Fruit fly (Drosophila melanogaster) whole organism, embryonic: ENCODE data around the gene ss.
A peak's percentile ranks its signal among the peaks of the same experiment; 100 is the strongest.

Source experiments
- CG1024 ChIP-seq: fragments of 200-800 bp; sonication (Bioruptor generic); IDR thresholded peaks from 2 replicates; pipeline ENCODE4 v1.3.6; 2022; ENCODE audit warnings: missing biosample characterization, missing genetic modification characterization
- CG11247 ChIP-seq: fragments of 200-800 bp; sonication (Bioruptor generic); IDR thresholded peaks from 2 replicates; pipeline ENCODE4 v1.3.6; 2022; ENCODE audit warnings: missing biosample characterization, missing genetic modification characterization
- CG1233 ChIP-seq: fragments of 200-800 bp; sonication (Bioruptor generic); optimal IDR thresholded peaks from 4 replicates; lab custom pipeline; 2018; ENCODE audit warnings: missing biosample characterization, mild to moderate bottlenecking, missing genetic modification characterization
- CG15601 ChIP-seq: fragments of 200-800 bp; sonication (Bioruptor generic); optimal IDR thresholded peaks from 3 replicates; lab custom pipeline; 2019; ENCODE audit warnings: missing biosample characterization, mild to moderate bottlenecking, missing genetic modification characterization, moderate library complexity
- CG1602 ChIP-seq: fragments of 200-800 bp; sonication (Bioruptor generic); optimal IDR thresholded peaks from 3 replicates; lab custom pipeline; 2016; ENCODE audit warnings: missing biosample characterization, missing genetic modification characterization
- CG16863 ChIP-seq: fragments of 200-800 bp; sonication (Bioruptor generic); optimal IDR thresholded peaks from 3 replicates; lab custom pipeline; 2016; ENCODE audit warnings: missing biosample characterization, missing genetic modification characterization
- CG2129 ChIP-seq: fragments of 200-800 bp; sonication (Bioruptor generic); IDR thresholded peaks from 2 replicates; pipeline ENCODE4 v1.3.6; 2022; ENCODE audit warnings: missing biosample characterization, missing genetic modification characterization; ENCODE audit not compliant: partially characterized antibody
- CG2875 ChIP-seq: fragments of 200-800 bp; sonication (Bioruptor generic); optimal IDR thresholded peaks from 2 replicates; lab custom pipeline; 2017; ENCODE audit warnings: missing biosample characterization, mild to moderate bottlenecking, missing genetic modification characterization, missing genetic modification reagents
- CG31388 ChIP-seq: fragments of 200-800 bp; sonication (Bioruptor generic); optimal IDR thresholded peaks from 2 replicates; lab custom pipeline; 2016; ENCODE audit warnings: missing biosample characterization, missing genetic modification characterization
- CG4360 ChIP-seq: fragments of 200-800 bp; sonication (Bioruptor generic); IDR thresholded peaks from 2 replicates; pipeline ENCODE4 v1.3.6; 2022; ENCODE audit warnings: missing biosample characterization, missing genetic modification characterization
- CG6272 ChIP-seq: fragments of 200-800 bp; sonication (Bioruptor generic); IDR thresholded peaks from 2 replicates; pipeline ENCODE4 v1.3.6; 2022; ENCODE audit warnings: missing biosample characterization, missing genetic modification characterization
- CG7786 ChIP-seq: fragments of 200-800 bp; sonication (Bioruptor generic); optimal IDR thresholded peaks from 2 replicates; lab custom pipeline; 2016; ENCODE audit warnings: missing biosample characterization, missing genetic modification characterization
- CG7963 ChIP-seq: fragments of 200-800 bp; sonication (Bioruptor generic); IDR thresholded peaks from 3 replicates; pipeline ENCODE4 v1.3.6; 2022; ENCODE audit warnings: missing biosample characterization, missing genetic modification characterization; ENCODE audit not compliant: partially characterized antibody
- CG8765 ChIP-seq: fragments of 200-800 bp; sonication (Bioruptor generic); IDR thresholded peaks from 2 replicates; pipeline ENCODE4 v1.3.6; 2022; ENCODE audit warnings: missing biosample characterization, missing genetic modification characterization
- CG8944 ChIP-seq: fragments of 200-800 bp; sonication (Bioruptor generic); optimal IDR thresholded peaks from 3 replicates; lab custom pipeline; 2016; ENCODE audit warnings: missing biosample characterization, missing genetic modification characterization
- CHES-1-like ChIP-seq: fragments of 200-800 bp; sonication (Bioruptor generic); optimal IDR thresholded peaks from 2 replicates; lab custom pipeline; 2016; ENCODE audit warnings: missing biosample characterization, missing genetic modification characterization
- Dfd ChIP-seq, 2 experiments: fragments of >200 bp; optimal IDR thresholded peaks; 2 replicates each; lab custom pipeline; 2017; ENCODE audit warnings: missing biosample characterization in 2 of 2, missing genetic modification characterization in 2 of 2
- E2f2 ChIP-seq: fragments of 200-800 bp; sonication (Bioruptor generic); IDR thresholded peaks from 2 replicates; pipeline ENCODE4 v1.3.6; 2022; ENCODE audit warnings: missing biosample characterization, missing genetic modification characterization
- H2.0 ChIP-seq: fragments of 200-800 bp; sonication (Bioruptor generic); IDR thresholded peaks from 2 replicates; pipeline ENCODE4 v1.3.6; 2022; ENCODE audit warnings: missing biosample characterization, missing genetic modification characterization
- Hmr ChIP-seq: fragments of 200-800 bp; sonication (Bioruptor generic); optimal IDR thresholded peaks from 3 replicates; lab custom pipeline; 2017; ENCODE audit warnings: mild to moderate bottlenecking, missing biosample characterization, missing genetic modification reagents, missing genetic modification characterization
- Kr ChIP-seq: fragments of 200-800 bp; sonication (Bioruptor generic); optimal IDR thresholded peaks from 2 replicates; lab custom pipeline; 2017; ENCODE audit warnings: missing biosample characterization, mild to moderate bottlenecking, missing genetic modification characterization
- Lpt ChIP-seq: fragments of >200 bp; optimal IDR thresholded peaks from 2 replicates; lab custom pipeline; 2018; ENCODE audit warnings: missing biosample characterization, missing genetic modification characterization
- Nf-YB ChIP-seq: fragments of 200-800 bp; sonication (Bioruptor generic); optimal IDR thresholded peaks from 3 replicates; lab custom pipeline; 2019; ENCODE audit warnings: missing biosample characterization, mild to moderate bottlenecking, missing genetic modification characterization, moderate library complexity
- Ptx1 ChIP-seq: fragments of 200-800 bp; sonication (Bioruptor generic); IDR thresholded peaks from 2 replicates; pipeline ENCODE4 v1.3.6; 2022; ENCODE audit warnings: missing biosample characterization, missing genetic modification characterization
- Sox102F ChIP-seq: fragments of 200-800 bp; sonication (Bioruptor generic); optimal IDR thresholded peaks from 2 replicates; lab custom pipeline; 2018; ENCODE audit warnings: missing biosample characterization, mild to moderate bottlenecking, missing genetic modification characterization, moderate library complexity
- Vsx1 ChIP-seq: fragments of 200-800 bp; sonication (Bioruptor generic); optimal IDR thresholded peaks from 2 replicates; lab custom pipeline; 2017; ENCODE audit warnings: missing biosample characterization, mild to moderate bottlenecking, missing genetic modification characterization, missing genetic modification reagents
- amos ChIP-seq: fragments of 200-800 bp; sonication (Bioruptor generic); IDR thresholded peaks from 2 replicates; pipeline ENCODE4 v1.3.6; 2022; ENCODE audit warnings: missing biosample characterization, missing genetic modification characterization; ENCODE audit not compliant: partially characterized antibody
- bcd ChIP-seq: fragments of 200-800 bp; sonication (Bioruptor generic); optimal IDR thresholded peaks from 2 replicates; lab custom pipeline; 2017; ENCODE audit warnings: missing biosample characterization, mild to moderate bottlenecking, missing genetic modification characterization
- cg ChIP-seq: fragments of 200-800 bp; sonication (Bioruptor generic); optimal IDR thresholded peaks from 3 replicates; lab custom pipeline; 2019; ENCODE audit warnings: missing biosample characterization, mild to moderate bottlenecking, missing genetic modification characterization, moderate library complexity
- chif ChIP-seq, 2 experiments: fragments of 200-800 bp; sonication (Bioruptor generic); optimal IDR thresholded peaks; 3 replicates each; lab custom pipeline; 2016; ENCODE audit warnings: missing biosample characterization in 2 of 2, missing genetic modification characterization in 2 of 2
- chn ChIP-seq: fragments of 200-800 bp; sonication (Bioruptor generic); optimal IDR thresholded peaks from 2 replicates; lab custom pipeline; 2016; ENCODE audit warnings: missing biosample characterization, missing genetic modification characterization
- crc ChIP-seq: fragments of 200-800 bp; sonication (Bioruptor generic); optimal IDR thresholded peaks from 2 replicates; lab custom pipeline; 2016; ENCODE audit warnings: missing biosample characterization, missing genetic modification characterization
- dan ChIP-seq: fragments of 200-800 bp; sonication (Bioruptor generic); IDR thresholded peaks from 2 replicates; pipeline ENCODE4 v1.3.6; 2022; ENCODE audit warnings: missing biosample characterization, missing genetic modification characterization
- dati ChIP-seq: fragments of 200-800 bp; sonication (Bioruptor generic); IDR thresholded peaks from 2 replicates; pipeline ENCODE4 v1.3.6; 2022; ENCODE audit warnings: missing biosample characterization, missing genetic modification characterization
- dmrt11E ChIP-seq: fragments of 200-800 bp; sonication (Bioruptor generic); optimal IDR thresholded peaks from 3 replicates; lab custom pipeline; 2018; ENCODE audit warnings: missing biosample characterization, mild to moderate bottlenecking, missing genetic modification characterization, moderate library complexity
- exex ChIP-seq: fragments of 200-800 bp; sonication (Bioruptor generic); optimal IDR thresholded peaks from 4 replicates; lab custom pipeline; 2018; ENCODE audit warnings: missing biosample characterization, mild to moderate bottlenecking, missing genetic modification characterization, moderate library complexity
- eyg ChIP-seq: fragments of 200-800 bp; sonication (Bioruptor generic); optimal IDR thresholded peaks from 3 replicates; lab custom pipeline; 2016; ENCODE audit warnings: missing biosample characterization, missing genetic modification characterization
- grn ChIP-seq: fragments of 200-800 bp; sonication (Bioruptor generic); optimal IDR thresholded peaks from 3 replicates; lab custom pipeline; 2017; ENCODE audit warnings: missing biosample characterization, missing genetic modification characterization
- gt ChIP-seq: fragments of 200-800 bp; sonication (Bioruptor generic); IDR thresholded peaks from 2 replicates; pipeline ENCODE4 v1.3.6; 2022; ENCODE audit warnings: missing biosample characterization, missing genetic modification characterization
- ham ChIP-seq: fragments of 200-800 bp; sonication (Bioruptor generic); IDR thresholded peaks from 2 replicates; pipeline ENCODE4 v1.3.6; 2022; ENCODE audit warnings: missing biosample characterization, missing genetic modification characterization
- jumu ChIP-seq: fragments of 200-800 bp; sonication (Bioruptor generic); optimal IDR thresholded peaks from 3 replicates; lab custom pipeline; 2016; ENCODE audit warnings: missing biosample characterization, missing genetic modification characterization
- ken ChIP-seq: fragments of 200-800 bp; sonication (Bioruptor generic); IDR thresholded peaks from 3 replicates; pipeline ENCODE4 v1.3.6; 2022; ENCODE audit warnings: missing biosample characterization, missing genetic modification characterization
- kni ChIP-seq: fragments of 200-800 bp; sonication (Bioruptor generic); optimal IDR thresholded peaks from 3 replicates; lab custom pipeline; 2017; ENCODE audit warnings: mild to moderate bottlenecking, missing biosample characterization, missing genetic modification reagents, missing genetic modification characterization
- luna ChIP-seq: fragments of 200-800 bp; sonication (Bioruptor generic); optimal IDR thresholded peaks from 2 replicates; lab custom pipeline; 2016; ENCODE audit warnings: missing biosample characterization, missing genetic modification characterization
- ranshi ChIP-seq: fragments of 200-800 bp; sonication (Bioruptor generic); IDR thresholded peaks from 2 replicates; pipeline ENCODE4 v1.3.6; 2022; ENCODE audit warnings: missing biosample characterization, missing genetic modification characterization
- sisA ChIP-seq: fragments of 200-800 bp; sonication (Bioruptor generic); IDR thresholded peaks from 2 replicates; pipeline ENCODE4 v1.3.6; 2022; ENCODE audit warnings: missing biosample characterization, missing genetic modification characterization
- sug ChIP-seq: fragments of 200-800 bp; optimal IDR thresholded peaks from 2 replicates; lab custom pipeline; 2019; ENCODE audit warnings: missing biosample characterization, mild to moderate bottlenecking, missing genetic modification characterization, moderate library complexity
- vfl ChIP-seq: fragments of 200-800 bp; sonication (Bioruptor generic); optimal IDR thresholded peaks from 2 replicates; lab custom pipeline; 2016; ENCODE audit warnings: missing biosample characterization, missing genetic modification characterization
- vvl ChIP-seq: fragments of 200-800 bp; sonication (Bioruptor generic); IDR thresholded peaks from 2 replicates; pipeline ENCODE4 v1.3.6; 2022; ENCODE audit warnings: missing biosample characterization, missing genetic modification characterization
- zen ChIP-seq: fragments of 200-800 bp; sonication (Bioruptor generic); optimal IDR thresholded peaks from 3 replicates; lab custom pipeline; 2018; ENCODE audit warnings: missing biosample characterization, mild to moderate bottlenecking, missing genetic modification characterization, moderate library complexity

The ss gene

dm6 chr3R:16448378-16449134 is 45.1 kb upstream of the ss start (continued):
- TF ChIP-seq Nf-YB (GFP tag; lab: Kevin White, UChicago) (peak; percentile 27), ranshi (GFP tag; lab: Robert Waterston, UW) (peak; percentile 76), grn (no peak), CG15601 (peak; percentile 66), Vsx1 (peak; percentile 65), H2.0 (peak; percentile 87), jumu (peak; percentile 36), CG1602 (peak; percentile 49), eyg (GFP tag; lab: Kevin White, UChicago) (no peak), dan (GFP tag; lab: Robert Waterston, UW) (peak; percentile 52; the same call in 1 of the 2 replicates), CHES-1-like (GFP tag; lab: Kevin White, UChicago) (no peak), Lpt (GFP tag; lab: Kevin White, UChicago) (no peak), gt (GFP tag; lab: Robert Waterston, UW) (peak; percentile 76), sisA (GFP tag; lab: Robert Waterston, UW) (peak; percentile 85), Kr (GFP tag; lab: Kevin White, UChicago) (no peak), exex (tag; lab: Kevin White, UChicago) (no peak), CG8944 (GFP tag; lab: Kevin White, UChicago) (no peak), dmrt11E (tag; lab: Kevin White, UChicago) (peak; percentile 81), Ptx1 (peak; percentile 81), Hmr (peak; percentile 56), CG4360 (peak; percentile 43; the same call in 1 of the 2 replicates), chn (GFP tag; lab: Kevin White, UChicago) (peak; percentile 13), Dfd (GFP tag; optimal IDR thresholded peaks at IDR 0.05; lab: Kevin White, UChicago) (no peak), cg (GFP tag; lab: Kevin White, UChicago) (peak; percentile 39), luna (GFP tag; lab: Kevin White, UChicago) (no peak), CG2875 (peak; percentile 18), CG2129 (no peak), CG31388 (GFP tag; lab: Kevin White, UChicago) (no peak), CG7963 (GFP tag; lab: Robert Waterston, UW) (no peak), dati (GFP tag; lab: Robert Waterston, UW) (peak; percentile 87), CG16863 (GFP tag; lab: Kevin White, UChicago) (peak; percentile 1), CG7786 (GFP tag; lab: Kevin White, UChicago) (peak; percentile 77), CG1024 (peak; percentile 78), ham (GFP tag; lab: Robert Waterston, UW) (peak; percentile 65), bcd (peak; percentile 66), E2f2 (GFP tag; lab: Robert Waterston, UW) (no peak; the same call in 1 of the 2 replicates), chif (GFP tag; optimal IDR thresholded peaks at IDR 0.05; lab: Kevin White, UChicago) (peak; percentile 65 to 81), vfl (no peak), amos (GFP tag; lab: Robert Waterston, UW) (no peak), CG6272 (peak; percentile 74), crc (GFP tag; lab: Kevin White, UChicago) (peak; percentile 50), Sox102F (GFP tag; lab: Kevin White, UChicago) (peak; percentile 80), kni (GFP tag; lab: Kevin White, UChicago) (no peak), CG8765 (peak; percentile 81), ken (GFP tag; lab: Robert Waterston, UW) (peak; percentile 90), vvl (GFP tag; lab: Robert Waterston, UW) (peak; percentile 80), zen (tag; lab: Kevin White, UChicago) (peak; percentile 50), CG1233 (GFP tag; lab: Kevin White, UChicago) (peak; percentile 14), sug (tag; lab: Kevin White, UChicago) (peak; percentile 7), CG11247 (GFP tag; lab: Robert Waterston, UW) (peak; percentile 75)
